Comparison of ENCODE assay signal across 6 fruit fly cellular contexts in the genomic region with DNA sequence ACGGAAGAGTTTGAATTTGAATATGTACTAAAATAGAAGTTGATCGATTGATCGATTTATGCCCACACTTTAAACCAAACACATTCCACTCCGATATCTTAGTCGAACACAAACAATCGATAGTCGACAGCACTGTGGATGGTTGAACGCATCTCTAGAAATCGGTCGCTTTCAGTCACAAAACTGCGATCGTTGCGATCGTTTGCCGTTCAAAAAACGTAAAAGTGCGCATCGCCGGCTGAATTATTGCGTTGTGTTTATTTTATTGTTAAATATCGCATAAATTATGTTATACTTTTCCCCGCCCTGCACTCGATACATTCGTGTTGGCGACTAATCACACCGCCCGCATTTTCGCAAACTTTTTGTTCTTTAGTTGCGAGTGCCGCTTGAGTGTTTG.
TF ChIP-seq lines count a peak whose summit lies in the region.

A gene (plus strand): TSS at position 174 of the 400 bp plus-strand sequence.

- TF ChIP-seq CTCF in S2 (optimal IDR thresholded peaks at IDR 0.05; lab: Kevin White, UChicago) = peak; percentile 23 to 51
- TF ChIP-seq CTCF in whole organism, embryonic (GFP tag; optimal IDR thresholded peaks at IDR 0.05; lab: Kevin White, UChicago) = no peak

TF ChIP-seq in whole organism, adult, 20 proteins besides CTCF, POLR2A, EP300 and RAD21:
- TF ChIP-seq ovo (GFP tag; optimal IDR thresholded peaks at IDR 0.05; lab: Kevin White, UChicago) (no peak), tj (GFP tag; optimal IDR thresholded peaks at IDR 0.05; lab: Kevin White, UChicago) (peak; percentile 61), bab1 (GFP tag; optimal IDR thresholded peaks at IDR 0.05; lab: Kevin White, UChicago) (peak; percentile 19)

TF ChIP-seq in whole organism, embryonic, 481 proteins besides CTCF, POLR2A, EP300 and RAD21 (continues in another document):
- TF ChIP-seq pum (GFP tag; optimal IDR thresholded peaks at IDR 0.05; lab: Kevin White, UChicago) (no peak), Doc2 (GFP tag; IDR thresholded peaks at IDR 0.05; lab: Robert Waterston, UW) (no peak), CG1792 (GFP tag; optimal IDR thresholded peaks at IDR 0.05; lab: Kevin White, UChicago) (no peak), sr (GFP tag; IDR thresholded peaks at IDR 0.05; lab: Robert Waterston, UW) (0 out of 3 replicates have a peak, but pooled peaks have one; percentile 18), CG9817 (tag; optimal IDR thresholded peaks at IDR 0.05; lab: Kevin White, UChicago) (no peak), cad (GFP tag; optimal IDR thresholded peaks at IDR 0.05; lab: Kevin White, UChicago) (no peak), sim (GFP tag; IDR thresholded peaks at IDR 0.05; lab: Robert Waterston, UW) (no peak), lov (optimal IDR thresholded peaks at IDR 0.05; lab: Kevin White, UChicago) (no peak), lov (GFP tag; IDR thresholded peaks at IDR 0.05; lab: Robert Waterston, UW) (0 out of 3 replicates have a peak, but pooled peaks have one; percentile 26), corto (GFP tag; optimal IDR thresholded peaks at IDR 0.05; lab: Kevin White, UChicago) (no peak), bbx (GFP tag; IDR thresholded peaks at IDR 0.05; lab: Robert Waterston, UW; ENCODE audit: partially characterized antibody) (peak; percentile 99), tio (GFP tag; optimal IDR thresholded peaks at IDR 0.05; lab: Kevin White, UChicago) (no peak), fu2 (GFP tag; optimal IDR thresholded peaks at IDR 0.05; lab: Kevin White, UChicago) (no peak), CG9797 (GFP tag; optimal IDR thresholded peaks at IDR 0.05; lab: Kevin White, UChicago) (peak; percentile 37), repo (GFP tag; optimal IDR thresholded peaks at IDR 0.05; lab: Kevin White, UChicago) (no peak), CG9932 (GFP tag; IDR thresholded peaks at IDR 0.05; lab: Robert Waterston, UW) (peak; percentile 6; the same call in 1 of the 2 replicates), CG31365 (tag; optimal IDR thresholded peaks at IDR 0.05; lab: Kevin White, UChicago) (no peak), Adf1 (GFP tag; IDR thresholded peaks at IDR 0.05; lab: Robert Waterston, UW) (no peak), HmgD (GFP tag; optimal IDR thresholded peaks at IDR 0.05; lab: Kevin White, UChicago) (no peak), bcd (GFP tag; optimal IDR thresholded peaks at IDR 0.05; lab: Kevin White, UChicago) (no peak)

TF ChIP-seq in whole organism, prepupa, 60 proteins besides CTCF, POLR2A, EP300 and RAD21:
- peak; percentile 41 for TF ChIP-seq Eip78C (GFP tag; lab: Kevin White, UChicago)
- TF ChIP-seq CG6163 (GFP tag; IDR thresholded peaks at IDR 0.05; lab: Robert Waterston, UW) = 0 out of 3 replicates have a peak, but pooled peaks have one; percentile 7
- peak; percentile 26 for TF ChIP-seq esn (GFP tag; optimal IDR thresholded peaks at IDR 0.05; lab: Kevin White, UChicago)
- TF ChIP-seq Hr38 (GFP tag; optimal IDR thresholded peaks at IDR 0.05; lab: Kevin White, UChicago) = no peak
- peak; percentile 12 for TF ChIP-seq Sox14 (GFP tag; optimal IDR thresholded peaks at IDR 0.05; lab: Kevin White, UChicago)
- TF ChIP-seq CG1621 (tag; optimal IDR thresholded peaks at IDR 0.05; lab: Kevin White, UChicago) = peak; percentile 4

TF ChIP-seq in whole organism, pupa, 21 proteins besides CTCF, POLR2A, EP300 and RAD21:
- TF ChIP-seq CG17806 (tag; optimal IDR thresholded peaks at IDR 0.05; lab: Kevin White, UChicago) (no peak), CG15710 (tag; optimal IDR thresholded peaks at IDR 0.05; lab: Kevin White, UChicago) (no peak), Pif1A (GFP tag; optimal IDR thresholded peaks at IDR 0.05; lab: Kevin White, UChicago) (no peak), CG34367 (tag; optimal IDR thresholded peaks at IDR 0.05; lab: Kevin White, UChicago) (no peak), rn (GFP tag; IDR thresholded peaks at IDR 0.05; lab: Robert Waterston, UW) (no peak), CG12605 (GFP tag; IDR thresholded peaks at IDR 0.05; lab: Robert Waterston, UW) (0 out of 2 replicates have a peak, but pooled peaks have one; percentile 11), CG4496 (GFP tag; IDR thresholded peaks at IDR 0.05; lab: Robert Waterston, UW) (no peak), EcR (GFP tag; optimal IDR thresholded peaks at IDR 0.05; lab: Kevin White, UChicago) (peak; percentile 3), CG9948 (tag; optimal IDR thresholded peaks at IDR 0.05; lab: Kevin White, UChicago) (no peak), CG14655 (GFP tag; optimal IDR thresholded peaks at IDR 0.05; lab: Kevin White, UChicago) (no peak)

TF ChIP-seq in whole organism, wandering third instar larva, 38 proteins besides CTCF, POLR2A, EP300 and RAD21:
- TF ChIP-seq N (GFP tag; optimal IDR thresholded peaks at IDR 0.05; lab: Kevin White, UChicago) (no peak), lola (GFP tag; optimal IDR thresholded peaks at IDR 0.05; lab: Kevin White, UChicago) (no peak), dmrt93B (GFP tag; optimal IDR thresholded peaks at IDR 0.05; lab: Kevin White, UChicago) (no peak), Vsx2 (GFP tag; optimal IDR thresholded peaks at IDR 0.05; lab: Kevin White, UChicago; ENCODE audit: partially characterized antibody) (peak; percentile 60), Dif (GFP tag; optimal IDR thresholded peaks at IDR 0.05; lab: Kevin White, UChicago; ENCODE audit: partially characterized antibody) (peak; percentile 75), dsf (GFP tag; optimal IDR thresholded peaks at IDR 0.05; lab: Kevin White, UChicago; ENCODE audit: borderline replicate concordance) (no peak), usp (GFP tag; optimal IDR thresholded peaks at IDR 0.05; lab: Kevin White, UChicago) (no peak), CrebA (GFP tag; optimal IDR thresholded peaks at IDR 0.05; lab: Kevin White, UChicago; ENCODE audit: borderline replicate concordance) (no peak), Hr78 (GFP tag; optimal IDR thresholded peaks at IDR 0.05; lab: Kevin White, UChicago) (no peak), ey (GFP tag; optimal IDR thresholded peaks at IDR 0.05; lab: Kevin White, UChicago) (no peak), Myc (optimal IDR thresholded peaks at IDR 0.05; lab: Kevin White, UChicago) (peak; percentile 40), Hnf4 (GFP tag; optimal IDR thresholded peaks at IDR 0.05; lab: Kevin White, UChicago) (no peak), fru (GFP tag; optimal IDR thresholded peaks at IDR 0.05; lab: Kevin White, UChicago) (no peak), rgr (GFP tag; optimal IDR thresholded peaks at IDR 0.05; lab: Kevin White, UChicago) (no peak), jim (GFP tag; optimal IDR thresholded peaks at IDR 0.05; lab: Kevin White, UChicago) (no peak), Rel (GFP tag; optimal IDR thresholded peaks at IDR 0.05; lab: Kevin White, UChicago) (no peak), Rel (tag; optimal IDR thresholded peaks at IDR 0.05; lab: Kevin White, UChicago) (peak; percentile 39), sv (GFP tag; optimal IDR thresholded peaks at IDR 0.05; lab: Kevin White, UChicago) (no peak), Dfd (GFP tag; optimal IDR thresholded peaks at IDR 0.05; lab: Kevin White, UChicago) (no peak), Sp1 (GFP tag; optimal IDR thresholded peaks at IDR 0.05; lab: Kevin White, UChicago) (no peak), CG32264 (GFP tag; optimal IDR thresholded peaks at IDR 0.05; lab: Kevin White, UChicago) (no peak), Hr83 (GFP tag; optimal IDR thresholded peaks at IDR 0.05; lab: Kevin White, UChicago; ENCODE audit: poor library complexity, severe bottlenecking) (no peak), Jra (GFP tag; optimal IDR thresholded peaks at IDR 0.05; lab: Kevin White, UChicago) (peak; percentile 28), sage (GFP tag; optimal IDR thresholded peaks at IDR 0.05; lab: Kevin White, UChicago) (no peak), dl (GFP tag; optimal IDR thresholded peaks at IDR 0.05; lab: Kevin White, UChicago; ENCODE audit: insufficient read depth in 1 of 2, partially characterized antibody in 2 of 2) (peak in 1 of 2 experiments; percentile 3), brk (GFP tag; optimal IDR thresholded peaks at IDR 0.05; lab: Kevin White, UChicago) (no peak), tai (GFP tag; optimal IDR thresholded peaks at IDR 0.05; lab: Kevin White, UChicago) (no peak), HLH106 (tag; optimal IDR thresholded peaks at IDR 0.05; lab: Kevin White, UChicago) (no peak), Abd-B (GFP tag; optimal IDR thresholded peaks at IDR 0.05; lab: Kevin White, UChicago) (no peak), Mio (GFP tag; optimal IDR thresholded peaks at IDR 0.05; lab: Kevin White, UChicago) (no peak), pan (optimal IDR thresholded peaks at IDR 0.05; lab: Kevin White, UChicago) (no peak), foxo (GFP tag; optimal IDR thresholded peaks at IDR 0.05; lab: Kevin White, UChicago) (peak in 1 of 2 experiments; percentile 50), br (GFP tag; optimal IDR thresholded peaks at IDR 0.05; lab: Kevin White, UChicago) (no peak), GATAd (GFP tag; optimal IDR thresholded peaks at IDR 0.05; lab: Kevin White, UChicago) (no peak), CG9705 (GFP tag; optimal IDR thresholded peaks at IDR 0.05; lab: Kevin White, UChicago) (no peak), h (GFP tag; optimal IDR thresholded peaks at IDR 0.05; lab: Kevin White, UChicago) (peak; percentile 6), OdsH (GFP tag; optimal IDR thresholded peaks at IDR 0.05; lab: Kevin White, UChicago) (no peak)
TF ChIP-seq in whole organism, wandering third instar larva: peak in this region for 8.
